Fruit fly (Drosophila melanogaster) whole organism, adult: Measurements from ENCODE around the gene CG3368.

ENCODE experiments used
- Mnt ChIP-seq: fragments of 200-800 bp; sonication (Bioruptor generic); optimal IDR thresholded peaks from 2 replicates; lab custom pipeline; 2016; ENCODE audit warnings: missing biosample characterization, mild to moderate bottlenecking, missing genetic modification characterization
- cic ChIP-seq: fragments of 200-800 bp; sonication (Bioruptor generic); optimal IDR thresholded peaks from 2 replicates; lab custom pipeline; 2017; ENCODE audit warnings: missing biosample characterization, mild to moderate bottlenecking, missing genetic modification characterization, moderate library complexity
- kay ChIP-seq: fragments of 200-800 bp; sonication (Bioruptor generic); peaks from one replicate; lab custom pipeline; 2016; ENCODE audit warnings: missing biosample characterization, missing genetic modification characterization, borderline replicate concordance

DNA sequence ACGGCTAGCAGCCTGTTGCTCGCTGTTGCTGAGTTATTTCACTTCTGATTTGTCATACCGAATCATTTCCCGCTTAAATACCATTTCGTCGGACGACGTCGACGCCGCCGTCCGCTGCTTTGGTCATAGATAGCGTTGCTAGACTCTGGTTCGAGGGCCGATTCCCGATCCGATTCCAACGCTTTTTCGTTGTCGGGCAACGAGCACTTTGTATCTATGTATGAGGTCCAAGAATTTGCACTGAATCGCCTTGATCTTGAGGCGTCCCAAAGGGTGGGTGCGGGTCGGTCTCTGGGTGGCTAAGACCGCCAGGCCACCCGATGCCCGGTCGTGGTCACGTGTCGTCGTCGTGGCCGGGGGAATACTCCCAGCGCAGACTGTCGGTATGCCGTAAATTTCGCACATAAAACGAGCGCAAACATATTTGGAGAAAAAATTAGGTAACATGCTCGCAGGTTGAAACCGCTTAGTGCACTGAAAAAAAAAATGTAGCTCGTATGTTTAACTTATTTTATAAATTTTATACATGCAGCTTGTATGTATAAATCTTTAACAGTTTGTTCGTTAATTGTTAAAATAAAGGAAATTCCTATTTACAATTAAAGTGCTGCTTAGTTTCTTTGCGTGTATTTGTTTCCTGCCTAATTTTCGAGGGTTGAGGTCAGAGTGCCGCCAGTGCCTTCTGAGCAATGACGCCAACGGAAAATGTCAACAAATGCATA, 8.7 kb downstream of the CG3368 start, which contains the start of gene CG3348:
- TF ChIP-seq kay (no peak), cic (GFP tag; lab: Kevin White, UChicago) (no peak), Mnt (GFP tag; lab: Kevin White, UChicago) (no peak)
